Fruit fly (Drosophila melanogaster) whole organism, embryonic: ENCODE results near the gene CG14269.

ENCODE experiments used
- Abd-B ChIP-seq: fragments of 200-800 bp; sonication (Bioruptor generic); optimal IDR thresholded peaks from 2 replicates; lab custom pipeline; 2018; ENCODE audit warnings: missing biosample characterization, mild to moderate bottlenecking, missing genetic modification characterization, moderate library complexity
- CG10366 ChIP-seq: fragments of 200-800 bp; sonication (Bioruptor generic); IDR thresholded peaks from 2 replicates; pipeline ENCODE4 v1.3.6; 2022; ENCODE audit warnings: missing biosample characterization, missing genetic modification characterization
- CG12659 ChIP-seq: fragments of 200-800 bp; sonication (Bioruptor generic); optimal IDR thresholded peaks from 3 replicates; lab custom pipeline; 2017; ENCODE audit warnings: mild to moderate bottlenecking, missing biosample characterization, missing genetic modification reagents, missing genetic modification characterization
- CG14710 ChIP-seq: fragments of 200-800 bp; sonication (Bioruptor generic); optimal IDR thresholded peaks from 3 replicates; lab custom pipeline; 2019; ENCODE audit warnings: missing biosample characterization, mild to moderate bottlenecking, missing genetic modification characterization, moderate library complexity
- CG14860 ChIP-seq: fragments of 200-800 bp; sonication (Bioruptor generic); IDR thresholded peaks from 3 replicates; pipeline ENCODE4 v1.3.6; 2022; ENCODE audit warnings: missing biosample characterization, missing genetic modification characterization; ENCODE audit not compliant: partially characterized antibody
- CG15269 ChIP-seq: fragments of 200-800 bp; sonication (Bioruptor generic); optimal IDR thresholded peaks from 2 replicates; lab custom pipeline; 2018; ENCODE audit warnings: missing biosample characterization, mild to moderate bottlenecking, missing genetic modification characterization, moderate library complexity
- CG17385 ChIP-seq: fragments of 200-800 bp; sonication (Bioruptor generic); optimal IDR thresholded peaks from 3 replicates; lab custom pipeline; 2018; ENCODE audit warnings: missing biosample characterization, mild to moderate bottlenecking, missing genetic modification characterization
- CG1792 ChIP-seq: fragments of 200-800 bp; sonication (Bioruptor generic); optimal IDR thresholded peaks from 2 replicates; lab custom pipeline; 2016; ENCODE audit warnings: missing biosample characterization, missing genetic modification characterization
- CG18476 ChIP-seq: fragments of 200-800 bp; sonication (Bioruptor generic); optimal IDR thresholded peaks from 2 replicates; lab custom pipeline; 2016; ENCODE audit warnings: missing biosample characterization, mild to moderate bottlenecking, missing genetic modification characterization
- CG33213 ChIP-seq: fragments of 200-800 bp; sonication (Bioruptor generic); optimal IDR thresholded peaks from 3 replicates; lab custom pipeline; 2016; ENCODE audit warnings: missing biosample characterization, missing genetic modification characterization
- CG34224 ChIP-seq: fragments of 200-800 bp; sonication (Bioruptor generic); IDR thresholded peaks from 3 replicates; pipeline ENCODE4 v1.3.6; 2022; ENCODE audit warnings: missing biosample characterization, missing genetic modification characterization; ENCODE audit not compliant: partially characterized antibody
- CG3726 ChIP-seq: fragments of 200-800 bp; sonication (Bioruptor generic); IDR thresholded peaks from 3 replicates; pipeline ENCODE4, ENCODE4 v1.3.6; 2022; ENCODE audit warnings: missing biosample characterization, missing genetic modification characterization
- CG4282 ChIP-seq: fragments of 200-800 bp; sonication (Bioruptor generic); optimal IDR thresholded peaks from 2 replicates; lab custom pipeline; 2016; ENCODE audit warnings: missing biosample characterization, missing genetic modification characterization
- CG6854 ChIP-seq: fragments of 200-800 bp; sonication (Bioruptor generic); optimal IDR thresholded peaks from 3 replicates; lab custom pipeline; 2017; ENCODE audit warnings: missing biosample characterization, mild to moderate bottlenecking, missing genetic modification characterization
- CG7357 ChIP-seq: fragments of 200-800 bp; sonication (Bioruptor generic); IDR thresholded peaks from 3 replicates; pipeline ENCODE4 v1.3.6; 2022; ENCODE audit warnings: missing biosample characterization, missing genetic modification characterization
- CG8290 ChIP-seq, 3 experiments: fragments of 200-800 bp; sonication (Bioruptor generic); optimal IDR thresholded peaks; 2 replicates each; lab custom pipeline; 2016 to 2019; ENCODE audit warnings: missing biosample characterization in 3 of 3, missing genetic modification characterization in 3 of 3, mild to moderate bottlenecking in 2 of 3, moderate library complexity in 1 of 3
- CG9932 ChIP-seq: fragments of 200-800 bp; sonication (Bioruptor generic); IDR thresholded peaks from 2 replicates; pipeline ENCODE4 v1.3.6; 2022; ENCODE audit warnings: missing biosample characterization, missing genetic modification characterization
- CkIIα-i1 ChIP-seq: fragments of 200-800 bp; sonication (Bioruptor generic); IDR thresholded peaks from 2 replicates; pipeline ENCODE4 v1.3.6; 2022; ENCODE audit warnings: missing biosample characterization, missing genetic modification characterization
- D19B ChIP-seq: fragments of 200-800 bp; sonication (Bioruptor generic); optimal IDR thresholded peaks from 2 replicates; lab custom pipeline; 2017; ENCODE audit warnings: missing biosample characterization, mild to moderate bottlenecking, missing genetic modification characterization
- Dll ChIP-seq: fragments of 200-800 bp; sonication (Bioruptor generic); IDR thresholded peaks from 4 replicates; pipeline ENCODE4 v1.3.6; 2022; ENCODE audit warnings: missing biosample characterization, missing genetic modification characterization; ENCODE audit not compliant: partially characterized antibody
- H15 ChIP-seq: fragments of 200-800 bp; sonication (Bioruptor generic); IDR thresholded peaks from 3 replicates; pipeline ENCODE4 v1.3.6; 2022; ENCODE audit warnings: missing biosample characterization, missing genetic modification characterization
- Hand ChIP-seq: fragments of 200-800 bp; sonication (Bioruptor generic); optimal IDR thresholded peaks from 2 replicates; lab custom pipeline; 2017; ENCODE audit warnings: mild to moderate bottlenecking, missing biosample characterization, missing genetic modification reagents, missing genetic modification characterization
- Hr51 ChIP-seq, 2 experiments: fragments of 200-800 bp; sonication (Bioruptor generic); optimal IDR thresholded peaks; 2 replicates in 1 of 2; 3 replicates in 1 of 2; lab custom pipeline; 2016 to 2018; ENCODE audit warnings: missing biosample characterization in 2 of 2, missing genetic modification characterization in 2 of 2, mild to moderate bottlenecking in 1 of 2, moderate library complexity in 1 of 2
- Nf-YB ChIP-seq: fragments of 200-800 bp; sonication (Bioruptor generic); optimal IDR thresholded peaks from 3 replicates; lab custom pipeline; 2019; ENCODE audit warnings: missing biosample characterization, mild to moderate bottlenecking, missing genetic modification characterization, moderate library complexity
- NfI ChIP-seq: fragments of 200-800 bp; sonication (Bioruptor generic); optimal IDR thresholded peaks from 3 replicates; lab custom pipeline; 2018; ENCODE audit warnings: missing biosample characterization, mild to moderate bottlenecking, missing genetic modification characterization, moderate library complexity
- Optix ChIP-seq: fragments of 200-800 bp; sonication (Bioruptor generic); IDR thresholded peaks from 3 replicates; pipeline ENCODE4 v1.3.6; 2022; ENCODE audit warnings: missing biosample characterization, missing genetic modification characterization
- Rfx ChIP-seq: fragments of 200-800 bp; sonication (Bioruptor generic); IDR thresholded peaks from 2 replicates; pipeline ENCODE4 v1.3.6; 2022; ENCODE audit warnings: missing biosample characterization, missing genetic modification characterization
- Ssrp ChIP-seq: fragments of 200-800 bp; sonication (Bioruptor generic); optimal IDR thresholded peaks from 2 replicates; lab custom pipeline; 2018; ENCODE audit warnings: missing biosample characterization, mild to moderate bottlenecking, missing genetic modification characterization, moderate library complexity
- ab ChIP-seq: fragments of 200-800 bp; sonication (Bioruptor generic); optimal IDR thresholded peaks from 2 replicates; lab custom pipeline; 2016; ENCODE audit warnings: missing biosample characterization, missing genetic modification characterization
- btn ChIP-seq: fragments of 200-800 bp; sonication (Bioruptor generic); optimal IDR thresholded peaks from 2 replicates; lab custom pipeline; 2016; ENCODE audit warnings: missing biosample characterization, missing genetic modification characterization
- cas ChIP-seq: fragments of 200-800 bp; sonication (Bioruptor generic); IDR thresholded peaks from 2 replicates; pipeline ENCODE4 v1.3.6; 2022; ENCODE audit warnings: missing biosample characterization, missing genetic modification characterization
- fd64A ChIP-seq: fragments of 200-800 bp; sonication (Bioruptor generic); optimal IDR thresholded peaks from 3 replicates; lab custom pipeline; 2018; ENCODE audit warnings: missing biosample characterization, mild to moderate bottlenecking, missing genetic modification characterization
- gro ChIP-seq: fragments of 200-800 bp; sonication (Bioruptor generic); optimal IDR thresholded peaks from 2 replicates; lab custom pipeline; 2016; ENCODE audit warnings: missing biosample characterization, missing genetic modification characterization
- gt ChIP-seq: fragments of 200-800 bp; sonication (Bioruptor generic); IDR thresholded peaks from 2 replicates; pipeline ENCODE4 v1.3.6; 2022; ENCODE audit warnings: missing biosample characterization, missing genetic modification characterization
- hb ChIP-seq: fragments of 200-800 bp; sonication (Bioruptor generic); IDR thresholded peaks from 3 replicates; pipeline ENCODE4 v1.3.6; 2022; ENCODE audit warnings: missing biosample characterization, missing genetic modification characterization; ENCODE audit not compliant: partially characterized antibody
- insv ChIP-seq, 2 experiments: fragments of 200-800 bp; sonication (Bioruptor generic); optimal IDR thresholded peaks; 3 replicates each; lab custom pipeline; 2016 to 2018; ENCODE audit warnings: missing biosample characterization in 2 of 2, missing genetic modification characterization in 2 of 2
- nau ChIP-seq: fragments of 200-800 bp; sonication (Bioruptor generic); optimal IDR thresholded peaks from 3 replicates; lab custom pipeline; 2017; ENCODE audit warnings: missing biosample characterization, mild to moderate bottlenecking, missing genetic modification characterization, missing genetic modification reagents
- pan ChIP-seq, 4 experiments: fragments of >200 bp in 3 of 4; fragments of 200-800 bp in 1 of 4; sonication (Bioruptor generic) in 1 of 4; optimal IDR thresholded peaks in 3 of 4; IDR thresholded peaks in 1 of 4; 2 replicates each; pipeline versions ENCODE4 v1.3.6 to Lab custom; 2017 to 2022; ENCODE audit warnings: missing biosample characterization in 2 of 4, missing genetic modification characterization in 2 of 4, mixed read lengths in 1 of 4
- pita ChIP-seq: fragments of 200-800 bp; sonication (Bioruptor generic); optimal IDR thresholded peaks from 2 replicates; lab custom pipeline; 2017; ENCODE audit warnings: missing biosample characterization, mild to moderate bottlenecking, missing genetic modification characterization
- pnt ChIP-seq: fragments of 200-800 bp; sonication (Bioruptor generic); optimal IDR thresholded peaks from 3 replicates; lab custom pipeline; 2016; ENCODE audit warnings: missing biosample characterization, missing genetic modification characterization
- pros ChIP-seq: fragments of 200-800 bp; sonication (Bioruptor generic); optimal IDR thresholded peaks from 3 replicates; lab custom pipeline; 2019; ENCODE audit warnings: missing biosample characterization, mild to moderate bottlenecking, missing genetic modification characterization, moderate library complexity
- repo ChIP-seq: fragments of 200-800 bp; sonication (Bioruptor generic); optimal IDR thresholded peaks from 2 replicates; lab custom pipeline; 2016; ENCODE audit warnings: missing biosample characterization, missing genetic modification characterization
- scrt ChIP-seq: fragments of 200-800 bp; sonication (Bioruptor generic); optimal IDR thresholded peaks from 2 replicates; lab custom pipeline; 2018; ENCODE audit warnings: missing biosample characterization, mild to moderate bottlenecking, missing genetic modification characterization, moderate library complexity
- sug ChIP-seq: fragments of 200-800 bp; optimal IDR thresholded peaks from 2 replicates; lab custom pipeline; 2019; ENCODE audit warnings: missing biosample characterization, mild to moderate bottlenecking, missing genetic modification characterization, moderate library complexity
- tup ChIP-seq: fragments of 200-800 bp; sonication (Bioruptor generic); optimal IDR thresholded peaks from 2 replicates; lab custom pipeline; 2016; ENCODE audit warnings: missing biosample characterization, mild to moderate bottlenecking, missing genetic modification characterization, moderate library complexity
- vvl ChIP-seq: fragments of 200-800 bp; sonication (Bioruptor generic); IDR thresholded peaks from 2 replicates; pipeline ENCODE4 v1.3.6; 2022; ENCODE audit warnings: missing biosample characterization, missing genetic modification characterization

CG14269 gene

DNA sequence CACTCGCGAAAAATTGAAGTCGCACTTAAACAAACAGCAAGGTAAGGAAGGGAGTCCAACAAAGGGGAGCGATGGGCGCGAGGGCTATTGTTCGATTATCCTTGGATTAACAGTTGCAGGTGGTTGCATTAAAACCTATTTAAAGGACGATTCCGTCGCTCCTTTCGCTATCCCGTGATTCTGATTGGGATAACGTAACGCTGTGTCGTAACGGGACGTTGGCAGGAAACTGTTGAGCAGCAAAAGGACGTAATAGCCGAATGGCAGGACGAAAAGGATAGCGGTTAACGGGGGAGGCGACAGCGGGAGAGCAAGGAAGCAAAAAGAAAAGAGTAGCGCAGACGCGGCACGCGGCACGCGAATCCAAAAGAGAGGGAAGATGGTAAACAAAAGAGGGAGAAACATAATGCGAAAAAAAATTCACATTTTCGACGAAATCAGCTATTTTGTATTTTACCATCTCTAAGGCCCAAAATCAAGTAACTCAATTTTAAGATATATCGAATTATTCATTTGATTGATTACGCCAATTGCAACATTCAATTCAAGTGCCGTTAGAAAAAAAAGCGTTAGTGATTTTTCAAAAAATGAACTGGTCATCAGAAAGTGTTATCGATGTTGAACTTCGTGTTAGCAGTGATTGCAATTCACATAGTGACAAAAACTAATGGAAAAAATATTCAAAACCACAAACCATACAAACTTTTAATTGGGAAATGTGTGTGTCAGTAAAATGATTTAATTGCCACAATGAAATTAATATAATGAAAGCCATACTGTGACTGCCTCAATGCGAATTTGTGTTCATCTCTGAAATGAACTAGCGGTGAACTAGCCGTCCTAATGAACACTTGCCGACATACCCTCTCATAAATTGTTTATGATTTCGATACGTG lies 46.8 kb upstream of the CG14269 start, which contains the start of the genes CG10804 and CG10802 (continued):
- TF ChIP-seq CG34224, result peak; percentile 26; the same call in 1 of the 3 replicates
- 0 out of 3 replicates have a peak, but pooled peaks have one; percentile 64 for TF ChIP-seq CG3726 (GFP tag; lab: Robert Waterston, UW)
- TF ChIP-seq tup (GFP tag; lab: Kevin White, UChicago), result peak; percentile 53
- TF ChIP-seq insv (GFP tag; optimal IDR thresholded peaks at IDR 0.05; lab: Kevin White, UChicago), result peak in 1 of 2 experiments; percentile 86
- TF ChIP-seq scrt, result no peak
- peak; percentile 66 for TF ChIP-seq ab
- peak; percentile 68; the same call in 1 of the 3 replicates for TF ChIP-seq Optix (GFP tag; lab: Robert Waterston, UW)
- peak; percentile 84 for TF ChIP-seq H15 (GFP tag; lab: Robert Waterston, UW)
- peak; percentile 56 to 68 for TF ChIP-seq Hr51 (GFP tag; optimal IDR thresholded peaks at IDR 0.05; lab: Kevin White, UChicago)
- TF ChIP-seq CG7357 (GFP tag; lab: Robert Waterston, UW), result peak; percentile 60; the same call in 1 of the 3 replicates
- peak; percentile 82 for TF ChIP-seq pnt (GFP tag; lab: Kevin White, UChicago)
- TF ChIP-seq pita, result no peak
- no peak for TF ChIP-seq CG6854 (GFP tag; lab: Kevin White, UChicago)
- no peak for TF ChIP-seq CG15269 (tag; lab: Kevin White, UChicago)
- no peak for TF ChIP-seq hb (GFP tag; lab: Robert Waterston, UW)
- peak; percentile 61 for TF ChIP-seq repo (GFP tag; lab: Kevin White, UChicago)
- TF ChIP-seq Hand, result no peak
- no peak for TF ChIP-seq pros (GFP tag; lab: Kevin White, UChicago)
- TF ChIP-seq CG14710, result peak; percentile 73
- peak; percentile 79 for TF ChIP-seq CG10366
- TF ChIP-seq vvl (GFP tag; lab: Robert Waterston, UW), result peak; percentile 93
- peak; percentile 60 for TF ChIP-seq D19B
- peak; percentile 71 for TF ChIP-seq CG4282 (GFP tag; lab: Kevin White, UChicago)
- peak; percentile 70 for TF ChIP-seq gro (GFP tag; lab: Kevin White, UChicago)
- peak; percentile 91 for TF ChIP-seq CG9932 (GFP tag; lab: Robert Waterston, UW)
- peak; percentile 81 for TF ChIP-seq Dll
- no peak for TF ChIP-seq Nf-YB (GFP tag; lab: Kevin White, UChicago)
- TF ChIP-seq gt (GFP tag; lab: Robert Waterston, UW), result peak; percentile 37
- peak; percentile 82 for TF ChIP-seq CG12659 (GFP tag; lab: Kevin White, UChicago)
- peak; percentile 62 for TF ChIP-seq cas (GFP tag; lab: Robert Waterston, UW)
- peak; percentile 69 for TF ChIP-seq CG1792 (GFP tag; lab: Kevin White, UChicago)
- TF ChIP-seq CkIIα-i1, result no peak
- peak; percentile 81 for TF ChIP-seq CG8290 (GFP tag; optimal IDR thresholded peaks at IDR 0.05; lab: Kevin White, UChicago)
- TF ChIP-seq CG8290 (tag; optimal IDR thresholded peaks at IDR 0.05; lab: Kevin White, UChicago), result no peak
- TF ChIP-seq CG18476 (GFP tag; lab: Kevin White, UChicago), result peak; percentile 49
- TF ChIP-seq nau (GFP tag; lab: Kevin White, UChicago), result peak; percentile 35
- peak; percentile 57; the same call in 2 of the 3 replicates for TF ChIP-seq CG14860 (GFP tag; lab: Robert Waterston, UW)
- peak; percentile 65 for TF ChIP-seq NfI (GFP tag; lab: Kevin White, UChicago)
- TF ChIP-seq Ssrp (tag; lab: Kevin White, UChicago), result peak; percentile 65
- TF ChIP-seq Rfx (GFP tag; lab: Robert Waterston, UW), result peak; percentile 93
- TF ChIP-seq btn (GFP tag; lab: Kevin White, UChicago), result peak; percentile 26
- TF ChIP-seq Abd-B (GFP tag; lab: Kevin White, UChicago), result peak; percentile 80
- TF ChIP-seq pan (optimal IDR thresholded peaks at IDR 0.05; lab: Kevin White, UChicago), result no peak
- TF ChIP-seq pan (GFP tag; optimal IDR thresholded peaks at IDR 0.05 in 1 of 2, IDR thresholded peaks at IDR 0.05 in 1 of 2), result peak in 1 of 2 experiments; percentile 90
- peak; percentile 81 for TF ChIP-seq CG33213 (GFP tag; lab: Kevin White, UChicago)
- no peak for TF ChIP-seq fd64A (GFP tag; lab: Kevin White, UChicago)
- TF ChIP-seq sug (tag; lab: Kevin White, UChicago), result peak; percentile 60
- TF ChIP-seq CG17385 (GFP tag; lab: Kevin White, UChicago), result peak; percentile 45
